Fruit fly (Drosophila melanogaster) whole organism, embryonic: ENCODE results near the gene Cap-H2.

ENCODE experiments used
- ATbp ChIP-seq: fragments of 200-800 bp; sonication (Bioruptor generic); optimal IDR thresholded peaks from 2 replicates; lab custom pipeline; 2017; ENCODE audit warnings: missing biosample characterization, mild to moderate bottlenecking, missing genetic modification characterization, missing genetic modification reagents
- Abd-B ChIP-seq: fragments of 200-800 bp; sonication (Bioruptor generic); optimal IDR thresholded peaks from 2 replicates; lab custom pipeline; 2018; ENCODE audit warnings: missing biosample characterization, mild to moderate bottlenecking, missing genetic modification characterization, moderate library complexity
- BEAF-32 ChIP-seq: fragments of 200-800 bp; sonication (Bioruptor generic); optimal IDR thresholded peaks from 3 replicates; lab custom pipeline; 2017; ENCODE audit warnings: missing biosample characterization, missing genetic modification characterization, mild to moderate bottlenecking, moderate library complexity, missing genetic modification reagents
- Bteb2 ChIP-seq: fragments of 200-800 bp; sonication (Bioruptor generic); optimal IDR thresholded peaks from 2 replicates; lab custom pipeline; 2016; ENCODE audit warnings: missing biosample characterization, missing genetic modification characterization
- CG1024 ChIP-seq: fragments of 200-800 bp; sonication (Bioruptor generic); IDR thresholded peaks from 2 replicates; pipeline ENCODE4 v1.3.6; 2022; ENCODE audit warnings: missing biosample characterization, missing genetic modification characterization
- CG10366 ChIP-seq: fragments of 200-800 bp; sonication (Bioruptor generic); IDR thresholded peaks from 2 replicates; pipeline ENCODE4 v1.3.6; 2022; ENCODE audit warnings: missing biosample characterization, missing genetic modification characterization
- CG10959 ChIP-seq: fragments of 200-800 bp; sonication (Bioruptor generic); IDR thresholded peaks from 2 replicates; pipeline ENCODE4 v1.3.6; 2022; ENCODE audit warnings: missing biosample characterization, missing genetic modification characterization
- CG11504 ChIP-seq: fragments of 200-800 bp; sonication (Bioruptor generic); optimal IDR thresholded peaks from 3 replicates; lab custom pipeline; 2019; ENCODE audit warnings: missing biosample characterization, mild to moderate bottlenecking, missing genetic modification characterization, moderate library complexity
- CG11560 ChIP-seq: fragments of 200-800 bp; sonication (Bioruptor generic); IDR thresholded peaks from 3 replicates; pipeline ENCODE4 v1.3.6; 2022; ENCODE audit warnings: missing biosample characterization, missing genetic modification characterization
- CG12391 ChIP-seq: fragments of 200-800 bp; sonication (Bioruptor generic); optimal IDR thresholded peaks from 3 replicates; lab custom pipeline; 2018; ENCODE audit warnings: missing biosample characterization, mild to moderate bottlenecking, missing genetic modification characterization, moderate library complexity
- CG13296 ChIP-seq: fragments of 200-800 bp; sonication (Bioruptor generic); optimal IDR thresholded peaks from 3 replicates; lab custom pipeline; 2018; ENCODE audit warnings: missing biosample characterization, mild to moderate bottlenecking, missing genetic modification characterization
- CG13624 ChIP-seq: fragments of 200-800 bp; sonication (Bioruptor generic); optimal IDR thresholded peaks from 2 replicates; lab custom pipeline; 2016; ENCODE audit warnings: missing biosample characterization, missing genetic modification characterization
- CG15011 ChIP-seq: fragments of 200-800 bp; sonication (Bioruptor generic); optimal IDR thresholded peaks from 3 replicates; lab custom pipeline; 2018; ENCODE audit warnings: missing biosample characterization, mild to moderate bottlenecking, missing genetic modification characterization
- CG17912 ChIP-seq: fragments of 200-800 bp; sonication (Bioruptor generic); optimal IDR thresholded peaks from 2 replicates; lab custom pipeline; 2018; ENCODE audit warnings: missing biosample characterization, mild to moderate bottlenecking, missing genetic modification characterization
- CG5245 ChIP-seq: fragments of 200-800 bp; sonication (Bioruptor generic); optimal IDR thresholded peaks from 3 replicates; lab custom pipeline; 2016; ENCODE audit warnings: missing biosample characterization, missing genetic modification characterization
- CG6813 ChIP-seq: fragments of 200-800 bp; sonication (Bioruptor generic); optimal IDR thresholded peaks from 2 replicates; lab custom pipeline; 2017; ENCODE audit warnings: missing biosample characterization, missing genetic modification characterization, mild to moderate bottlenecking, moderate library complexity, missing genetic modification reagents
- CG7556 ChIP-seq: fragments of 200-800 bp; sonication (Bioruptor generic); optimal IDR thresholded peaks from 2 replicates; lab custom pipeline; 2017; ENCODE audit warnings: missing biosample characterization, mild to moderate bottlenecking, missing genetic modification characterization
- CkIIα-i1 ChIP-seq: fragments of 200-800 bp; sonication (Bioruptor generic); IDR thresholded peaks from 2 replicates; pipeline ENCODE4 v1.3.6; 2022; ENCODE audit warnings: missing biosample characterization, missing genetic modification characterization
- Drgx ChIP-seq: fragments of 200-800 bp; sonication (Bioruptor generic); IDR thresholded peaks from 2 replicates; pipeline ENCODE4 v1.3.6; 2022; ENCODE audit warnings: missing biosample characterization, missing genetic modification characterization
- Fer2 ChIP-seq: fragments of 200-800 bp; sonication (Bioruptor generic); optimal IDR thresholded peaks from 2 replicates; lab custom pipeline; 2018; ENCODE audit warnings: missing biosample characterization, mild to moderate bottlenecking, missing genetic modification characterization, moderate library complexity
- HLHmδ ChIP-seq: fragments of 200-800 bp; sonication (Bioruptor generic); optimal IDR thresholded peaks from 2 replicates; lab custom pipeline; 2018; ENCODE audit warnings: missing biosample characterization, mild to moderate bottlenecking, missing genetic modification characterization, moderate library complexity
- Lhr ChIP-seq: fragments of 200-800 bp; sonication (Bioruptor generic); optimal IDR thresholded peaks from 3 replicates; lab custom pipeline; 2017; ENCODE audit warnings: mild to moderate bottlenecking, missing biosample characterization, missing genetic modification reagents, missing genetic modification characterization
- Med ChIP-seq: fragments of 200-800 bp; sonication (Bioruptor generic); peaks from one replicate; lab custom pipeline; 2016; ENCODE audit warnings: missing biosample characterization, missing genetic modification characterization, mild to moderate bottlenecking, inconsistent platforms, moderate library complexity
- Poxn ChIP-seq: fragments of 200-800 bp; sonication (Bioruptor generic); IDR thresholded peaks from 2 replicates; pipeline ENCODE4 v1.3.6; 2022; ENCODE audit warnings: missing biosample characterization, missing genetic modification characterization
- Side ChIP-seq: fragments of 200-800 bp; sonication (Bioruptor generic); optimal IDR thresholded peaks from 2 replicates; lab custom pipeline; 2016; ENCODE audit warnings: missing biosample characterization, missing genetic modification characterization
- Xbp1 ChIP-seq: fragments of 200-800 bp; sonication (Bioruptor generic); optimal IDR thresholded peaks from 3 replicates; lab custom pipeline; 2016; ENCODE audit warnings: missing biosample characterization, mild to moderate bottlenecking, missing genetic modification characterization
- al ChIP-seq: fragments of 200-800 bp; sonication (Bioruptor generic); IDR thresholded peaks from 2 replicates; pipeline ENCODE4 v1.3.6; 2022; ENCODE audit warnings: missing biosample characterization, missing genetic modification characterization
- disco-r ChIP-seq: fragments of 200-800 bp; sonication (Bioruptor generic); optimal IDR thresholded peaks from 2 replicates; lab custom pipeline; 2016; ENCODE audit warnings: missing biosample characterization, missing genetic modification characterization
- en ChIP-seq: fragments of 200-800 bp; sonication (Bioruptor generic); optimal IDR thresholded peaks from 2 replicates; lab custom pipeline; 2016; ENCODE audit warnings: missing biosample characterization, missing genetic modification characterization
- gem ChIP-seq: fragments of 200-800 bp; sonication (Bioruptor generic); optimal IDR thresholded peaks from 2 replicates; lab custom pipeline; 2019; ENCODE audit warnings: missing biosample characterization, mild to moderate bottlenecking, missing genetic modification characterization, moderate library complexity
- hkb ChIP-seq, 2 experiments: fragments of 200-800 bp in 1 of 2; fragments of >200 bp in 1 of 2; sonication (Bioruptor generic) in 1 of 2; IDR thresholded peaks in 1 of 2; optimal IDR thresholded peaks in 1 of 2; 2 replicates each; pipeline versions ENCODE4 v1.3.6 to Lab custom; 2017 to 2022; ENCODE audit warnings: missing biosample characterization in 1 of 2, missing genetic modification characterization in 1 of 2
- lmd ChIP-seq: fragments of 200-800 bp; sonication (Bioruptor generic); IDR thresholded peaks from 2 replicates; pipeline ENCODE4 v1.3.6; 2022; ENCODE audit warnings: missing biosample characterization, missing genetic modification characterization
- pb ChIP-seq: fragments of 200-800 bp; sonication (Bioruptor generic); optimal IDR thresholded peaks from 3 replicates; lab custom pipeline; 2016; ENCODE audit warnings: missing biosample characterization, missing genetic modification characterization
- scrt ChIP-seq: fragments of 200-800 bp; sonication (Bioruptor generic); optimal IDR thresholded peaks from 2 replicates; lab custom pipeline; 2018; ENCODE audit warnings: missing biosample characterization, mild to moderate bottlenecking, missing genetic modification characterization, moderate library complexity
- sens ChIP-seq: fragments of 200-800 bp; sonication (Bioruptor generic); peaks from one replicate; lab custom pipeline; 2016; ENCODE audit warnings: missing biosample characterization, missing genetic modification characterization
- so ChIP-seq: fragments of 200-800 bp; sonication (Bioruptor generic); IDR thresholded peaks from 3 replicates; pipeline ENCODE4 v1.3.6; 2022; ENCODE audit warnings: missing biosample characterization, missing genetic modification characterization
- ssp ChIP-seq: fragments of 200-800 bp; sonication (Bioruptor generic); IDR thresholded peaks from 2 replicates; pipeline ENCODE4 v1.3.6; 2022; ENCODE audit warnings: missing biosample characterization, missing genetic modification characterization
- tap ChIP-seq: fragments of 200-800 bp; optimal IDR thresholded peaks from 3 replicates; lab custom pipeline; 2019; ENCODE audit warnings: missing biosample characterization, mild to moderate bottlenecking, missing genetic modification characterization, moderate library complexity
- tio ChIP-seq: fragments of 200-800 bp; sonication (Bioruptor generic); optimal IDR thresholded peaks from 2 replicates; lab custom pipeline; 2017; ENCODE audit warnings: missing biosample characterization, missing genetic modification characterization, inconsistent platforms

The Cap-H2 gene

dm6 chr3R:10747650-10748049, 13.5 kb upstream of the Cap-H2 start (continued):
- TF ChIP-seq CG13624 (GFP tag; lab: Kevin White, UChicago) (peak; percentile 9), lmd (GFP tag; lab: Robert Waterston, UW) (peak; percentile 25; the same call in 1 of the 2 replicates)

- no peak for TF ChIP-seq CG11560 (tag; lab: Robert Waterston, UW)
- TF ChIP-seq CG10959 (GFP tag; lab: Robert Waterston, UW) = no peak
- no peak for TF ChIP-seq CG10366
- TF ChIP-seq so (GFP tag; lab: Robert Waterston, UW) = no peak
- no peak for TF ChIP-seq CG12391 (tag; lab: Kevin White, UChicago)
- TF ChIP-seq CG11504 (tag; lab: Kevin White, UChicago) = peak; percentile 98
- TF ChIP-seq scrt = peak; percentile 81
Observed at dm6 chr3R:10751061-10751460, 10.0 kb upstream of the Cap-H2 start, which contains the start of gene TkR86C. Gene TkR86C, minus strand, starts transcription at chr3R:10751228.

- TF ChIP-seq HLHmδ (GFP tag; lab: Kevin White, UChicago) (no peak), CkIIα-i1 (GFP tag; lab: Robert Waterston, UW) (no peak), Drgx (GFP tag; lab: Robert Waterston, UW) (no peak), Abd-B (GFP tag; lab: Kevin White, UChicago) (no peak), BEAF-32 (no peak), CG1024 (no peak), Lhr (GFP tag; lab: Kevin White, UChicago) (no peak), CG13624 (GFP tag; lab: Kevin White, UChicago) (no peak), CG6813 (no peak)
Observed at dm6 chr3R:10755534-10755933, 5.6 kb upstream of the Cap-H2 start, which contains the start of gene CG14691. Gene CG14691, minus strand, starts transcription at chr3R:10755634.

- TF ChIP-seq Poxn (GFP tag; lab: Robert Waterston, UW) (no peak), ssp (no peak), Side (GFP tag; lab: Kevin White, UChicago) (no peak), hkb (optimal IDR thresholded peaks at IDR 0.05; lab: Kevin White, UChicago) (no peak), hkb (GFP tag; IDR thresholded peaks at IDR 0.05; lab: Robert Waterston, UW) (no peak), pb (GFP tag; lab: Kevin White, UChicago) (no peak), Med (peak; percentile 62), disco-r (GFP tag; lab: Kevin White, UChicago) (no peak), sens (GFP tag; lab: Kevin White, UChicago) (peak; percentile 55), al (no peak), en (GFP tag; lab: Kevin White, UChicago) (no peak), tio (GFP tag; lab: Kevin White, UChicago) (no peak), CG7556 (GFP tag; lab: Kevin White, UChicago) (no peak), CG15011 (GFP tag; lab: Kevin White, UChicago) (no peak), CG13296 (GFP tag; lab: Kevin White, UChicago) (peak; percentile 16), CG5245 (no peak), ATbp (GFP tag; lab: Kevin White, UChicago) (peak; percentile 11), gem (peak; percentile 8), Xbp1 (GFP tag; lab: Kevin White, UChicago) (no peak), CG17912 (GFP tag; lab: Kevin White, UChicago) (no peak), Fer2 (tag; lab: Kevin White, UChicago) (no peak), tap (no peak), Bteb2 (GFP tag; lab: Kevin White, UChicago) (no peak)
Observed at dm6 chr3R:10759348-10759847, 1.7 kb upstream of the Cap-H2 start, which contains the start of gene CG31272. Gene CG31272, minus strand, starts transcription at chr3R:10759398.
